Worm (Caenorhabditis elegans): Measurements from ENCODE around the gene ZC477.2.

ZC477.2 gene

DNA sequence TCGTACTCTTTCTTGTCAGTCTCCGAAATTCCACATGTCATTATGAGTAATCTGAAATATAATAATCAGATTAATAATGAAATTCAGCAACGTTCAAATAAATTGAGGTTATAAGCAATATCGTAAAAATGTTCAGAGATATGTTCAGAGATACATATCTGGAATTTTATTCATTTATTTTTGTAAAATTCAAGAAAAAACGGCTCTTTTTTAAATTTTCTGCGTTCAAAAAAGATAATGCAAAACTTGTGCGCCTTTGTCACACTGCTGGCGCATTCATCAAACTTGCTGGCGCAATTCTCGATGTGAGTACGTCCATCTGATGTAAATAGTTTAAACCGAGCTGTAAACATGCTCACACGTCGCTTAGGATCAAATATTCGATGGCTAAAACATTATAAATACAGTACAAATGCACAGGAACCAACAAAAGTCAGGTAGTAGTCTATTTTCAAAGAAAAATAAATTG lies 4.7 kb upstream of the ZC477.2 start, which contains the start of the genes rde-8 and ZC477.3:
rde-8 (minus strand) TSS at position 51 of the 469 bp plus-strand sequence.
ZC477.3 (plus strand) TSS at position 282 of the 469 bp plus-strand sequence.
- no peak for TF ChIP-seq ztf-7 (tag; optimal IDR thresholded peaks at IDR 0.05)
- no peak for TF ChIP-seq daf-8 (GFP tag; IDR thresholded peaks at IDR 0.05)
- TF ChIP-seq unc-62 (GFP tag; optimal IDR thresholded peaks at IDR 0.05 in 1 of 2) = peak in 1 of 2 experiments; percentile 64
- TF ChIP-seq unc-62 (tag; optimal IDR thresholded peaks at IDR 0.05) = no peak
- peak; percentile 38 for TF ChIP-seq nhr-48 (tag; optimal IDR thresholded peaks at IDR 0.05)
- TF ChIP-seq rbr-2 (tag; optimal IDR thresholded peaks at IDR 0.05) = peak; percentile 59
- TF ChIP-seq Y75B8A.6 (GFP tag; IDR thresholded peaks at IDR 0.05) = no peak
- TF ChIP-seq mes-2 (tag; optimal IDR thresholded peaks at IDR 0.05; ENCODE audit: poor library complexity, severe bottlenecking) = peak; percentile 81
- TF ChIP-seq ces-1 (GFP tag; optimal IDR thresholded peaks at IDR 0.05) = no peak
- TF ChIP-seq lir-3 (tag; optimal IDR thresholded peaks at IDR 0.05) = no peak
- peak; percentile 10 for TF ChIP-seq ama-1 (optimal IDR thresholded peaks at IDR 0.05)
- TF ChIP-seq ceh-82 (tag; optimal IDR thresholded peaks at IDR 0.05) = no peak
- no peak for TF ChIP-seq zag-1 (tag; optimal IDR thresholded peaks at IDR 0.05)
- TF ChIP-seq dpl-1 (GFP tag; optimal IDR thresholded peaks at IDR 0.05) = peak; percentile 75
- TF ChIP-seq saeg-2 (GFP tag; IDR thresholded peaks at IDR 0.05) = no peak
- TF ChIP-seq zfp-2 (tag; optimal IDR thresholded peaks at IDR 0.05) = no peak
- no peak for TF ChIP-seq daf-19 (GFP tag; conservative IDR thresholded peaks at IDR 0.05)
- no peak for TF ChIP-seq fkh-10 (GFP tag; optimal IDR thresholded peaks at IDR 0.05)
- TF ChIP-seq nhr-6 (tag; optimal IDR thresholded peaks at IDR 0.05) = peak; percentile 24
- peak; percentile 18 for TF ChIP-seq nhr-28 (tag; optimal IDR thresholded peaks at IDR 0.05)
- no peak for TF ChIP-seq skn-1 (tag; optimal IDR thresholded peaks at IDR 0.05)
- TF ChIP-seq Y5F2A.4 (GFP tag; optimal IDR thresholded peaks at IDR 0.05) = no peak
- TF ChIP-seq nhr-11 (tag; optimal IDR thresholded peaks at IDR 0.05) = peak; percentile 3
- TF ChIP-seq pha-4 (GFP tag; IDR thresholded peaks at IDR 0.05) = no peak
- TF ChIP-seq pha-4 (tag; optimal IDR thresholded peaks at IDR 0.05) = no peak
- TF ChIP-seq php-3 (GFP tag; IDR thresholded peaks at IDR 0.05) = no peak
- TF ChIP-seq R02D3.7 (tag; optimal IDR thresholded peaks at IDR 0.05) = no peak
- TF ChIP-seq F44E2.7 (GFP tag; IDR thresholded peaks at IDR 0.05) = no peak
- TF ChIP-seq zip-2 (tag; optimal IDR thresholded peaks at IDR 0.05) = no peak
- no peak for TF ChIP-seq zfp-3 (GFP tag; conservative IDR thresholded peaks at IDR 0.05)
- TF ChIP-seq ZK546.5 (tag; optimal IDR thresholded peaks at IDR 0.05) = no peak
- no peak for TF ChIP-seq cey-2 (tag; optimal IDR thresholded peaks at IDR 0.05; ENCODE audit: borderline replicate concordance, insufficient read depth)
- TF ChIP-seq F37D6.2 (tag; optimal IDR thresholded peaks at IDR 0.05) = peak; percentile 23
- no peak for TF ChIP-seq attf-4 (tag; optimal IDR thresholded peaks at IDR 0.05)
- no peak for TF ChIP-seq D1046.2 (GFP tag; IDR thresholded peaks at IDR 0.05)
- TF ChIP-seq T20F7.1 (GFP tag; optimal IDR thresholded peaks at IDR 0.05) = peak; percentile 54
- no peak for TF ChIP-seq hlh-30 (tag; optimal IDR thresholded peaks at IDR 0.05; ENCODE audit: insufficient read depth)
- TF ChIP-seq fos-1 (tag; optimal IDR thresholded peaks at IDR 0.05) = no peak
- peak; percentile 68 for TF ChIP-seq dve-1 (tag; optimal IDR thresholded peaks at IDR 0.05; ENCODE audit: insufficient read depth)
- no peak for TF ChIP-seq mep-1 (tag; optimal IDR thresholded peaks at IDR 0.05)
- TF ChIP-seq tra-1 (GFP tag; IDR thresholded peaks at IDR 0.05) = no peak
- TF ChIP-seq aly-2 (tag; optimal IDR thresholded peaks at IDR 0.05) = no peak
- TF ChIP-seq sdz-12 (GFP tag; optimal IDR thresholded peaks at IDR 0.05) = no peak
- peak; percentile 42 for TF ChIP-seq nhr-102 (tag; optimal IDR thresholded peaks at IDR 0.05)
- TF ChIP-seq aha-1 (tag) = peak; percentile 87
- no peak for TF ChIP-seq dmd-8 (GFP tag; IDR thresholded peaks at IDR 0.05)
- no peak for TF ChIP-seq nhr-111 (GFP tag; optimal IDR thresholded peaks at IDR 0.05)
- TF ChIP-seq lin-38 (GFP tag; IDR thresholded peaks at IDR 0.05) = peak; percentile 79
- no peak for TF ChIP-seq F10B5.3 (tag; optimal IDR thresholded peaks at IDR 0.05)
- TF ChIP-seq mxl-2 (GFP tag; conservative IDR thresholded peaks at IDR 0.05) = no peak
- TF ChIP-seq pqm-1 (tag; optimal IDR thresholded peaks at IDR 0.05) = no peak
- TF ChIP-seq zip-11 (GFP tag; IDR thresholded peaks at IDR 0.05) = no peak
- no peak for TF ChIP-seq Y48G9A.11 (GFP tag; IDR thresholded peaks at IDR 0.05)
